Fruit fly (Drosophila melanogaster): ENCODE results near the gene grk.

grk gene

DNA sequence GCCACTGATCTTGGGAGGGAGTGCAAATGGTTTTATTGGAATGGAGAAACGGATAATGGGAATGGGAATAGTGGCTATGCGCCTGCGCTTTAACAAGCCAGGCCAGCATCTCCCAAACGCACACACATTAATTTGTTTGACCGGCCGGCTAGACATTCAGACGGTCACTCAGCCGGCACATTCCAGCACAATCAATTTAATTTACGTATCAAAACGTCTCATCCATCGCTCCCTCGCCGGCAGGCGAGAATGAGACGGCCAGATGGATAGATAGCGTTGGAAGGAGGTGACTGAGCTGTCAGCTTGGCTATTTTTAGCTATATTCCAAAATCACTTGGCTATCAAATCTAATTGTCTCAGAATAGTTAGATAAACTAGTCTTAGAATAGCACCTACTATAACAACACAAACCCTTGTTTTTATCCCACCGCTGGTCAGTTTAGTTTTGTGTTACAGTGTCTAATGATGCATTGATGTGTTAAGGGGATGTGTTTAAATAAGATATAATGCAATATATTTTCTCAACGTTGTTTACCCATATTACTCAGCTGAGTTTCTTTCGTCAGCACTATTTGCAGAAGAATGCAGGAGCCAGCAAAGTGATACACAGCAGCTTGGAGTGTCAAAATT, 9.8 kb downstream of the grk start:
- peak in 1 of 3 experiments; percentile 38 for TF ChIP-seq lola (GFP tag; optimal IDR thresholded peaks at IDR 0.05)
- no peak for TF ChIP-seq cas (GFP tag; IDR thresholded peaks at IDR 0.05)
- TF ChIP-seq CG8290 (GFP tag; optimal IDR thresholded peaks at IDR 0.05), result no peak
- TF ChIP-seq CG8290 (tag; optimal IDR thresholded peaks at IDR 0.05), result no peak
- 0 out of 2 replicates have a peak, but pooled peaks have one; percentile 12 for TF ChIP-seq wdn (GFP tag; IDR thresholded peaks at IDR 0.05)
- TF ChIP-seq Blimp-1 (GFP tag; optimal IDR thresholded peaks at IDR 0.05), result peak; percentile 23
- TF ChIP-seq NFAT (GFP tag; IDR thresholded peaks at IDR 0.05), result no peak
- TF ChIP-seq Med (GFP tag), result peak; percentile 44
- TF ChIP-seq dimm (GFP tag; IDR thresholded peaks at IDR 0.05), result no peak
- peak; percentile 14 for TF ChIP-seq CG12391 (tag; optimal IDR thresholded peaks at IDR 0.05)
- TF ChIP-seq HLH3B (GFP tag; IDR thresholded peaks at IDR 0.05), result no peak
- TF ChIP-seq Rfx (GFP tag; IDR thresholded peaks at IDR 0.05), result no peak
- TF ChIP-seq amos (GFP tag; IDR thresholded peaks at IDR 0.05; ENCODE audit: partially characterized antibody), result no peak
- TF ChIP-seq CG8281 (tag; optimal IDR thresholded peaks at IDR 0.05), result peak; percentile 22
- no peak for TF ChIP-seq MBD-R2 (GFP tag; IDR thresholded peaks at IDR 0.05)
- peak; percentile 63 for TF ChIP-seq kni (GFP tag; optimal IDR thresholded peaks at IDR 0.05)
- peak; percentile 34 for TF ChIP-seq Kr (GFP tag; optimal IDR thresholded peaks at IDR 0.05)
- TF ChIP-seq sens (GFP tag), result peak; percentile 84
- peak; percentile 28 for TF ChIP-seq wek (GFP tag; optimal IDR thresholded peaks at IDR 0.05)
- TF ChIP-seq bab2 (GFP tag; optimal IDR thresholded peaks at IDR 0.05), result peak; percentile 9
- TF ChIP-seq CG7556 (GFP tag; optimal IDR thresholded peaks at IDR 0.05), result peak; percentile 6
- TF ChIP-seq cad (GFP tag; optimal IDR thresholded peaks at IDR 0.05), result no peak
- peak; percentile 42 for TF ChIP-seq fd64A (GFP tag; optimal IDR thresholded peaks at IDR 0.05)
- peak; percentile 42 for TF ChIP-seq CG18262 (tag; optimal IDR thresholded peaks at IDR 0.05)
- peak; percentile 28 for TF ChIP-seq Camta (GFP tag; optimal IDR thresholded peaks at IDR 0.05)
- TF ChIP-seq sd (tag; optimal IDR thresholded peaks at IDR 0.05), result peak; percentile 95
- TF ChIP-seq NC2α (GFP tag; optimal IDR thresholded peaks at IDR 0.05), result no peak
- TF ChIP-seq nau (GFP tag; optimal IDR thresholded peaks at IDR 0.05), result peak; percentile 14
- no peak for TF ChIP-seq crol (GFP tag; IDR thresholded peaks at IDR 0.05)
- TF ChIP-seq CG1603 (tag; optimal IDR thresholded peaks at IDR 0.05), result peak; percentile 34
- peak; percentile 25 for TF ChIP-seq CG15601 (tag; optimal IDR thresholded peaks at IDR 0.05)
- peak; percentile 14 for TF ChIP-seq kay (GFP tag; optimal IDR thresholded peaks at IDR 0.05)
- TF ChIP-seq CG12219 (GFP tag; optimal IDR thresholded peaks at IDR 0.05), result no peak
- peak in 1 of 2 experiments; percentile 67 for TF ChIP-seq eve (GFP tag; optimal IDR thresholded peaks at IDR 0.05)
- no peak for TF ChIP-seq Fer2 (tag; optimal IDR thresholded peaks at IDR 0.05)
- TF ChIP-seq psq (GFP tag; optimal IDR thresholded peaks at IDR 0.05), result no peak
- no peak for TF ChIP-seq Awh (GFP tag; IDR thresholded peaks at IDR 0.05)
- TF ChIP-seq CG31441 (GFP tag; IDR thresholded peaks at IDR 0.05), result 0 out of 2 replicates have a peak, but pooled peaks have one; percentile 20
- peak; percentile 2 for TF ChIP-seq stwl (tag; optimal IDR thresholded peaks at IDR 0.05)
- peak; percentile 15 for TF ChIP-seq CG9727 (GFP tag; optimal IDR thresholded peaks at IDR 0.05)
- TF ChIP-seq CG2116 (GFP tag; optimal IDR thresholded peaks at IDR 0.05), result peak; percentile 8
- no peak for TF ChIP-seq Dip3 (GFP tag; optimal IDR thresholded peaks at IDR 0.05)
- no peak for TF ChIP-seq gt (GFP tag; IDR thresholded peaks at IDR 0.05)
- no peak for TF ChIP-seq Lhr (GFP tag; optimal IDR thresholded peaks at IDR 0.05)
- TF ChIP-seq D19A (tag; optimal IDR thresholded peaks at IDR 0.05), result peak; percentile 40
- TF ChIP-seq ci (GFP tag; IDR thresholded peaks at IDR 0.05), result peak; percentile 19; the same call in 1 of the 3 replicates
- no peak for TF ChIP-seq CG17186 (GFP tag; optimal IDR thresholded peaks at IDR 0.05)
- TF ChIP-seq CG3163 (GFP tag; optimal IDR thresholded peaks at IDR 0.05), result no peak
- TF ChIP-seq CG7357 (GFP tag; IDR thresholded peaks at IDR 0.05), result no peak
- TF ChIP-seq chif (GFP tag; optimal IDR thresholded peaks at IDR 0.05), result peak in 1 of 2 experiments; percentile 47

Measured in whole organism, embryonic.